Worm (Caenorhabditis elegans) whole organism, early embryonic: ENCODE results near the gene sups-1.

Experiments
- B0310.2 ChIP-seq: sonication (generic microtip); optimal IDR thresholded peaks from 2 replicates; lab custom pipeline; 2016; ENCODE audit warnings: mild to moderate bottlenecking, missing genetic modification characterization, missing compliant biosample characterization
- F13C5.2 ChIP-seq: sonication (generic microtip); optimal IDR thresholded peaks from 2 replicates; lab custom pipeline; 2017; ENCODE audit warnings: mild to moderate bottlenecking, missing genetic modification characterization, inconsistent platforms, missing compliant biosample characterization
- aly-1 ChIP-seq: sonication (generic microtip); optimal IDR thresholded peaks from 2 replicates; lab custom pipeline; 2016; ENCODE audit warnings: missing genetic modification characterization, missing compliant biosample characterization
- ama-1 ChIP-seq: fragments of 150-350 bp; optimal IDR thresholded peaks from 2 replicates; lab custom pipeline; 2014
- ceh-13 ChIP-seq: fragments of 200-800 bp; sonication (Bioruptor generic); optimal IDR thresholded peaks from 2 replicates; lab custom pipeline; 2018; ENCODE audit warnings: mild to moderate bottlenecking, missing genetic modification characterization, missing compliant biosample characterization
- ceh-36 ChIP-seq: sonication (generic microtip); optimal IDR thresholded peaks from 2 replicates; lab custom pipeline; 2016; ENCODE audit warnings: missing genetic modification characterization, inconsistent platforms, missing compliant biosample characterization
- ets-7 ChIP-seq: sonication (generic microtip); optimal IDR thresholded peaks from 2 replicates; lab custom pipeline; 2016; ENCODE audit warnings: missing genotype, missing genetic modification characterization, missing compliant biosample characterization
- flt-1 ChIP-seq: fragments of 200-800 bp; sonication (Bioruptor generic); IDR thresholded peaks from 2 replicates; pipeline ENCODE4 v1.3.6; 2022; ENCODE audit warnings: missing genetic modification characterization, missing compliant biosample characterization
- hmbx-1 ChIP-seq: sonication (generic microtip); optimal IDR thresholded peaks from 2 replicates; lab custom pipeline; 2016; ENCODE audit warnings: mild to moderate bottlenecking, missing genetic modification characterization, missing compliant biosample characterization
- hmg-4 ChIP-seq: fragments of 200-800 bp; sonication (Bioruptor generic); optimal IDR thresholded peaks from 2 replicates; lab custom pipeline; 2018; ENCODE audit warnings: mild to moderate bottlenecking, missing genetic modification characterization, missing compliant biosample characterization
- hnd-1 ChIP-seq: sonication (generic microtip); optimal IDR thresholded peaks from 2 replicates; lab custom pipeline; 2016; ENCODE audit warnings: missing genetic modification characterization, missing compliant biosample characterization
- pes-1 ChIP-seq: fragments of 200-800 bp; sonication (Bioruptor generic); IDR thresholded peaks from 2 replicates; pipeline ENCODE4 v1.3.6; 2022; ENCODE audit warnings: missing genetic modification reagents, missing genetic modification characterization, missing compliant biosample characterization
- scrt-1 ChIP-seq: fragments of 200-800 bp; sonication (Bioruptor generic); IDR thresholded peaks from 2 replicates; pipeline ENCODE4 v1.3.6; 2022; ENCODE audit warnings: missing genetic modification characterization, missing compliant biosample characterization
- sea-1 ChIP-seq: fragments of 200-800 bp; sonication (Bioruptor generic); conservative IDR thresholded peaks from 2 replicates; pipeline ENCODE4 v1.3.6; 2022; ENCODE audit warnings: missing genetic modification characterization, missing compliant biosample characterization
- tbx-11 ChIP-seq: fragments of 200-800 bp; sonication (Bioruptor generic); IDR thresholded peaks from 2 replicates; pipeline ENCODE4 v1.3.6; 2022; ENCODE audit warnings: missing genetic modification characterization, missing compliant biosample characterization
- tbx-37 ChIP-seq: fragments of 200-800 bp; sonication (Bioruptor generic); conservative IDR thresholded peaks from 2 replicates; pipeline ENCODE4 v1.3.6; 2022; ENCODE audit warnings: missing genetic modification reagents, missing genetic modification characterization, missing compliant biosample characterization
- tra-4 ChIP-seq: sonication (generic microtip); optimal IDR thresholded peaks from 2 replicates; lab custom pipeline; 2017; ENCODE audit warnings: missing genetic modification characterization, missing compliant biosample characterization

sups-1 gene

ce11 chrX:6039544-6039943, 35.6 kb downstream of the sups-1 start, which contains the start of gene hsp-25:
Gene hsp-25, minus strand, starts transcription at chrX:6039644.
- TF ChIP-seq sea-1 (no peak), aly-1 (tag; lab: Kevin White, UChicago) (no peak), B0310.2 (tag; lab: Kevin White, UChicago) (no peak), hmbx-1 (tag; lab: Kevin White, UChicago) (no peak), flt-1 (GFP tag; lab: Robert Waterston, UW) (no peak), hmg-4 (no peak), hnd-1 (no peak)

ce11 chrX:6040435-6041093, 36.6 kb downstream of the sups-1 start:
- TF ChIP-seq tbx-37 (GFP tag; lab: Robert Waterston, UW) (no peak), hmg-4 (peak; percentile 56)

ce11 chrX:6041094-6041441, 37.1 kb downstream of the sups-1 start:
- TF ChIP-seq ceh-36 (tag; lab: Kevin White, UChicago) (no peak), F13C5.2 (no peak), ama-1 (lab: Kevin White, UChicago) (no peak), flt-1 (GFP tag; lab: Robert Waterston, UW) (no peak), hmg-4 (no peak), pes-1 (GFP tag; lab: Robert Waterston, UW) (no peak), sea-1 (no peak), aly-1 (tag; lab: Kevin White, UChicago) (no peak), tra-4 (no peak), hmbx-1 (tag; lab: Kevin White, UChicago) (no peak), ceh-13 (GFP tag; lab: Kevin White, UChicago) (no peak), B0310.2 (tag; lab: Kevin White, UChicago) (no peak), scrt-1 (no peak), hnd-1 (no peak), ets-7 (tag; lab: Kevin White, UChicago) (no peak), tbx-37 (GFP tag; lab: Robert Waterston, UW) (no peak), tbx-11 (GFP tag; lab: Robert Waterston, UW) (no peak)

- TF ChIP-seq F13C5.2 (no peak), ceh-36 (tag; lab: Kevin White, UChicago) (no peak), hnd-1 (no peak)
Measured at ce11 chrX:6041995-6042481, 38.1 kb downstream of the sups-1 start.

- TF ChIP-seq hmbx-1 (tag; lab: Kevin White, UChicago) (no peak), ceh-13 (GFP tag; lab: Kevin White, UChicago) (no peak), hmg-4 (no peak), pes-1 (GFP tag; lab: Robert Waterston, UW) (no peak), aly-1 (tag; lab: Kevin White, UChicago) (no peak), scrt-1 (no peak), tbx-37 (GFP tag; lab: Robert Waterston, UW) (no peak), tbx-11 (GFP tag; lab: Robert Waterston, UW) (no peak), flt-1 (GFP tag; lab: Robert Waterston, UW) (no peak), ceh-36 (tag; lab: Kevin White, UChicago) (no peak), hnd-1 (no peak), sea-1 (no peak), ama-1 (lab: Kevin White, UChicago) (no peak), B0310.2 (tag; lab: Kevin White, UChicago) (no peak), ets-7 (tag; lab: Kevin White, UChicago) (no peak), tra-4 (no peak), F13C5.2 (no peak)
Measured at ce11 chrX:6043283-6043682, 39.3 kb downstream of the sups-1 start.

- no peak for TF ChIP-seq hmbx-1 (tag; lab: Kevin White, UChicago)
- no peak for TF ChIP-seq ama-1 (lab: Kevin White, UChicago)
- TF ChIP-seq F13C5.2 = no peak
- TF ChIP-seq pes-1 (GFP tag; lab: Robert Waterston, UW) = no peak
Measured at ce11 chrX:6048508-6048907, 44.6 kb downstream of the sups-1 start, which contains the start of gene pak-1. Gene pak-1, minus strand, starts transcription at chrX:6048608.

- TF ChIP-seq B0310.2 (tag; lab: Kevin White, UChicago) = no peak
- no peak for TF ChIP-seq ama-1 (lab: Kevin White, UChicago)
- TF ChIP-seq hmg-4 = no peak
- no peak for TF ChIP-seq hmbx-1 (tag; lab: Kevin White, UChicago)
- no peak for TF ChIP-seq sea-1
- TF ChIP-seq tbx-37 (GFP tag; lab: Robert Waterston, UW) = no peak
- no peak for TF ChIP-seq ceh-13 (GFP tag; lab: Kevin White, UChicago)
- no peak for TF ChIP-seq flt-1 (GFP tag; lab: Robert Waterston, UW)
- TF ChIP-seq ceh-36 (tag; lab: Kevin White, UChicago) = no peak
- no peak for TF ChIP-seq aly-1 (tag; lab: Kevin White, UChicago)
Measured at ce11 chrX:6050078-6050477, 46.1 kb downstream of the sups-1 start.

ce11 chrX:6050849-6051248, 46.9 kb downstream of the sups-1 start:
- no peak for TF ChIP-seq hnd-1
- no peak for TF ChIP-seq B0310.2 (tag; lab: Kevin White, UChicago)
- no peak for TF ChIP-seq scrt-1
- TF ChIP-seq flt-1 (GFP tag; lab: Robert Waterston, UW) = no peak
- no peak for TF ChIP-seq tra-4
- TF ChIP-seq ceh-36 (tag; lab: Kevin White, UChicago) = no peak
- no peak for TF ChIP-seq hmbx-1 (tag; lab: Kevin White, UChicago)
- no peak for TF ChIP-seq sea-1
- no peak for TF ChIP-seq pes-1 (GFP tag; lab: Robert Waterston, UW)
- TF ChIP-seq tbx-37 (GFP tag; lab: Robert Waterston, UW) = no peak
- TF ChIP-seq F13C5.2 = no peak
